Fruit fly (Drosophila melanogaster) whole organism, wandering third instar larva: Measurements from ENCODE around the gene Tasp1.

Source experiments
- Abd-B ChIP-seq: fragments of >200 bp; optimal IDR thresholded peaks from 2 replicates; lab custom pipeline; 2017; ENCODE audit warnings: missing biosample characterization, missing genetic modification characterization
- CG32264 ChIP-seq: fragments of 200-800 bp; sonication (Bioruptor generic); optimal IDR thresholded peaks from 2 replicates; lab custom pipeline; 2016; ENCODE audit warnings: missing biosample characterization, missing genetic modification characterization
- CG9705 ChIP-seq: fragments of 200-800 bp; sonication (Bioruptor generic); optimal IDR thresholded peaks from 2 replicates; lab custom pipeline; 2018; ENCODE audit warnings: missing biosample characterization, mild to moderate bottlenecking, missing genetic modification characterization
- CrebA ChIP-seq: fragments of 200-800 bp; sonication (Bioruptor generic); optimal IDR thresholded peaks from 2 replicates; lab custom pipeline; 2016; ENCODE audit warnings: missing biosample characterization, mild to moderate bottlenecking, missing genetic modification characterization, borderline replicate concordance
- Dfd ChIP-seq: fragments of >200 bp; optimal IDR thresholded peaks from 2 replicates; lab custom pipeline; 2017; ENCODE audit warnings: missing biosample characterization, missing genetic modification characterization
- Dif ChIP-seq: fragments of 200-275, 200-300 bp; sonication (Bioruptor generic); optimal IDR thresholded peaks from 2 replicates; lab custom pipeline; 2018; ENCODE audit warnings: missing biosample characterization, missing genetic modification characterization; ENCODE audit not compliant: partially characterized antibody
- GATAd ChIP-seq: sonication (Bioruptor generic); optimal IDR thresholded peaks from 2 replicates; lab custom pipeline; 2016; ENCODE audit warnings: missing biosample characterization, missing genetic modification characterization
- HLH106 ChIP-seq: fragments of 200-800 bp; optimal IDR thresholded peaks from 3 replicates; lab custom pipeline; 2019; ENCODE audit warnings: missing biosample characterization, mild to moderate bottlenecking, missing genetic modification characterization, moderate library complexity
- Hnf4 ChIP-seq: fragments of 200-800 bp; sonication (Bioruptor generic); optimal IDR thresholded peaks from 2 replicates; lab custom pipeline; 2016; ENCODE audit warnings: missing biosample characterization, mild to moderate bottlenecking, missing genetic modification characterization
- Hr78 ChIP-seq: fragments of >200 bp; optimal IDR thresholded peaks from 2 replicates; lab custom pipeline; 2017; ENCODE audit warnings: missing biosample characterization, missing genetic modification characterization
- Hr83 ChIP-seq: fragments of 200-300 bp; sonication (Bioruptor generic); optimal IDR thresholded peaks from 2 replicates; lab custom pipeline; 2016; ENCODE audit warnings: missing biosample characterization, mild to moderate bottlenecking, missing genetic modification characterization, moderate library complexity; ENCODE audit not compliant: poor library complexity, severe bottlenecking
- Jra ChIP-seq: sonication (Bioruptor generic); optimal IDR thresholded peaks from 2 replicates; lab custom pipeline; 2016; ENCODE audit warnings: missing biosample characterization, missing genetic modification characterization
- Mio ChIP-seq: sonication (Bioruptor generic); optimal IDR thresholded peaks from 2 replicates; lab custom pipeline; 2016; ENCODE audit warnings: missing biosample characterization, missing genetic modification characterization
- Myc ChIP-seq: fragments of >200 bp; optimal IDR thresholded peaks from 2 replicates; lab custom pipeline; 2017
- N ChIP-seq: fragments of >200 bp; optimal IDR thresholded peaks from 2 replicates; lab custom pipeline; 2018; ENCODE audit warnings: missing biosample characterization, missing external identifiers, missing genetic modification characterization
- OdsH ChIP-seq: fragments of 200-800 bp; sonication (Bioruptor generic); optimal IDR thresholded peaks from 2 replicates; lab custom pipeline; 2016; ENCODE audit warnings: missing biosample characterization, mild to moderate bottlenecking, missing genetic modification characterization
- Rel ChIP-seq, 2 experiments: fragments of 200-800 bp; sonication (Bioruptor generic) in 1 of 2; optimal IDR thresholded peaks; 2 replicates in 1 of 2; 3 replicates in 1 of 2; lab custom pipeline; 2016 to 2019; ENCODE audit warnings: mild to moderate bottlenecking in 2 of 2, missing biosample characterization in 2 of 2, missing genetic modification characterization in 2 of 2, moderate library complexity in 1 of 2
- Sp1 ChIP-seq: fragments of 200-800 bp; sonication (Bioruptor generic); optimal IDR thresholded peaks from 3 replicates; lab custom pipeline; 2019; ENCODE audit warnings: missing biosample characterization, mild to moderate bottlenecking, missing genetic modification characterization, moderate library complexity
- Vsx2 ChIP-seq: fragments of 200-300, 225-300 bp; sonication (Bioruptor generic); optimal IDR thresholded peaks from 2 replicates; lab custom pipeline; 2018; ENCODE audit warnings: missing biosample characterization, missing genetic modification characterization; ENCODE audit not compliant: partially characterized antibody
- br ChIP-seq: fragments of 200-800 bp; sonication (Bioruptor generic); optimal IDR thresholded peaks from 2 replicates; lab custom pipeline; 2016; ENCODE audit warnings: missing biosample characterization, missing genetic modification characterization
- brk ChIP-seq: fragments of 200-800 bp; sonication (Bioruptor generic); optimal IDR thresholded peaks from 2 replicates; lab custom pipeline; 2016; ENCODE audit warnings: missing biosample characterization, mild to moderate bottlenecking, missing genetic modification characterization
- dl ChIP-seq, 2 experiments: fragments of 175-275, 200-275 bp in 1 of 2; fragments of 200-275 bp in 1 of 2; sonication (Bioruptor generic); optimal IDR thresholded peaks; lab custom pipeline; 2018; ENCODE audit warnings: mild to moderate bottlenecking in 2 of 2, missing biosample characterization in 2 of 2, missing genetic modification characterization in 2 of 2, moderate library complexity in 2 of 2; ENCODE audit not compliant: partially characterized antibody in 2 of 2, insufficient read depth in 1 of 2
- dmrt93B ChIP-seq: fragments of 200-800 bp; sonication (Bioruptor generic); optimal IDR thresholded peaks from 2 replicates; lab custom pipeline; 2018; ENCODE audit warnings: missing biosample characterization, mild to moderate bottlenecking, missing genetic modification characterization
- dsf ChIP-seq: sonication (Bioruptor generic); optimal IDR thresholded peaks from 2 replicates; lab custom pipeline; 2016; ENCODE audit warnings: missing biosample characterization, missing genetic modification characterization, borderline replicate concordance
- ey ChIP-seq: fragments of 200-800 bp; sonication (Bioruptor generic); optimal IDR thresholded peaks from 2 replicates; lab custom pipeline; 2016; ENCODE audit warnings: missing biosample characterization, missing genetic modification characterization
- foxo ChIP-seq, 2 experiments: fragments of 200-800 bp; sonication (Bioruptor generic); optimal IDR thresholded peaks; 2 replicates in 1 of 2; 3 replicates in 1 of 2; lab custom pipeline; 2016 to 2017; ENCODE audit warnings: missing biosample characterization in 2 of 2, missing genetic modification characterization in 2 of 2
- fru ChIP-seq: fragments of 200-800 bp; sonication (Bioruptor generic); optimal IDR thresholded peaks from 3 replicates; lab custom pipeline; 2016; ENCODE audit warnings: missing biosample characterization, mild to moderate bottlenecking, missing genetic modification characterization
- h ChIP-seq: fragments of 200-800 bp; sonication (Bioruptor generic); optimal IDR thresholded peaks from 3 replicates; lab custom pipeline; 2016; ENCODE audit warnings: missing biosample characterization, mild to moderate bottlenecking, missing genetic modification characterization
- jim ChIP-seq: fragments of 175-275, 200-325 bp; sonication (Bioruptor generic); optimal IDR thresholded peaks from 2 replicates; lab custom pipeline; 2016; ENCODE audit warnings: missing biosample characterization, mild to moderate bottlenecking, missing genetic modification characterization
- lola ChIP-seq: fragments of >200 bp; optimal IDR thresholded peaks from 2 replicates; lab custom pipeline; 2017; ENCODE audit warnings: missing biosample characterization, missing genetic modification characterization
- pan ChIP-seq: fragments of >200 bp; optimal IDR thresholded peaks from 2 replicates; lab custom pipeline; 2017
- psq ChIP-seq: fragments of 200-800 bp; sonication (Bioruptor generic); optimal IDR thresholded peaks from 3 replicates; lab custom pipeline; 2017; ENCODE audit warnings: missing biosample characterization, mild to moderate bottlenecking, missing genetic modification characterization, moderate library complexity
- rgr ChIP-seq: fragments of 200-800 bp; sonication (Bioruptor generic); optimal IDR thresholded peaks from 3 replicates; lab custom pipeline; 2016; ENCODE audit warnings: missing biosample characterization, mild to moderate bottlenecking, missing genetic modification characterization
- sage ChIP-seq: fragments of 200-800 bp; sonication (Bioruptor generic); optimal IDR thresholded peaks from 2 replicates; lab custom pipeline; 2016; ENCODE audit warnings: missing biosample characterization, mild to moderate bottlenecking, missing genetic modification characterization
- sv ChIP-seq: fragments of 200-800 bp; sonication (Bioruptor generic); optimal IDR thresholded peaks from 3 replicates; lab custom pipeline; 2016; ENCODE audit warnings: missing biosample characterization, missing genetic modification characterization
- tai ChIP-seq: sonication (Bioruptor generic); optimal IDR thresholded peaks from 2 replicates; lab custom pipeline; 2016; ENCODE audit warnings: missing biosample characterization, missing genetic modification characterization
- usp ChIP-seq: fragments of >200 bp; optimal IDR thresholded peaks from 2 replicates; lab custom pipeline; 2017; ENCODE audit warnings: missing biosample characterization, missing genetic modification characterization
- woc ChIP-seq: sonication (Bioruptor generic); optimal IDR thresholded peaks from 2 replicates; lab custom pipeline; 2016; ENCODE audit warnings: missing biosample characterization, mild to moderate bottlenecking, missing genetic modification characterization

The Tasp1 gene

dm6 chr3L:16048722-16049459 is 38.4 kb downstream of the Tasp1 start:
- no peak for TF ChIP-seq dmrt93B
- no peak for TF ChIP-seq HLH106 (tag; lab: Kevin White, UChicago)
- TF ChIP-seq lola, result no peak
- peak; percentile 1 for TF ChIP-seq woc
- TF ChIP-seq rgr (GFP tag; lab: Kevin White, UChicago), result peak; percentile 15
- TF ChIP-seq Sp1 (GFP tag; lab: Kevin White, UChicago), result no peak
- peak in 1 of 2 experiments; percentile 14 for TF ChIP-seq dl (GFP tag; optimal IDR thresholded peaks at IDR 0.05; lab: Kevin White, UChicago; ENCODE audit: insufficient read depth in 1 of 2, partially characterized antibody in 2 of 2)
- TF ChIP-seq sage (GFP tag; lab: Kevin White, UChicago), result peak; percentile 3

DNA sequence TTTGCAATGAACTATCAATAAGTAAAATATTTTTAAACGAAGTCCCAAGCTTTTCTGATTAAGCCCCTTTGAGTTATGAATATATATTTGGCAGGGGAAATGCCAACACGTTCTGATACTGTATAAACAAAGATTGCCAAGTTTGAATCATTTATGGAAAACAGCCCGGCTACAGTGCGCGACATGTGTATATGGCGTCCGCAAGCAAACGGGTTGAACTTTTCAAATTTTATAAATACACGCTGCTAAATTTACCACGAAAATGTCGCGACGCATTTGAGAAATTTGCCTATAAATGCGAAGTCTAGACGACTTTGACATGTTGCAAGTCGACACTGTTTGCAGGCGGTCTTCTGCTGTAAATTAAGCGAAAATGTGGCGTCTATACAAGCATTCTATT is 39.2 kb downstream of the Tasp1 start:
- peak in 1 of 2 experiments; percentile 75 for TF ChIP-seq foxo (GFP tag; optimal IDR thresholded peaks at IDR 0.05; lab: Kevin White, UChicago)
- peak; percentile 42 for TF ChIP-seq OdsH (GFP tag; lab: Kevin White, UChicago)
- peak; percentile 74 for TF ChIP-seq br
- no peak for TF ChIP-seq Dif (GFP tag; lab: Kevin White, UChicago)
- peak; percentile 67 for TF ChIP-seq ey
- no peak for TF ChIP-seq dsf (GFP tag; lab: Kevin White, UChicago)
- peak; percentile 41 for TF ChIP-seq CG9705 (GFP tag; lab: Kevin White, UChicago)
- no peak for TF ChIP-seq Rel (GFP tag; optimal IDR thresholded peaks at IDR 0.05; lab: Kevin White, UChicago)
- peak; percentile 22 for TF ChIP-seq Rel (tag; optimal IDR thresholded peaks at IDR 0.05; lab: Kevin White, UChicago)
- TF ChIP-seq GATAd (GFP tag; lab: Kevin White, UChicago), result no peak
- peak; percentile 62 for TF ChIP-seq rgr (GFP tag; lab: Kevin White, UChicago)
- peak; percentile 75 for TF ChIP-seq h (GFP tag; lab: Kevin White, UChicago)
- TF ChIP-seq CrebA (GFP tag; lab: Kevin White, UChicago), result no peak
- TF ChIP-seq N (GFP tag; lab: Kevin White, UChicago), result no peak
- no peak for TF ChIP-seq Jra (GFP tag; lab: Kevin White, UChicago)
- TF ChIP-seq lola, result no peak
- TF ChIP-seq Dfd (GFP tag; lab: Kevin White, UChicago), result no peak
- TF ChIP-seq pan, result no peak
- peak; percentile 44 for TF ChIP-seq CG32264
- no peak for TF ChIP-seq Hr78 (GFP tag; lab: Kevin White, UChicago)
- TF ChIP-seq Mio (GFP tag; lab: Kevin White, UChicago), result no peak
- TF ChIP-seq HLH106 (tag; lab: Kevin White, UChicago), result peak; percentile 67
- TF ChIP-seq usp (GFP tag; lab: Kevin White, UChicago), result no peak
- no peak for TF ChIP-seq Abd-B (GFP tag; lab: Kevin White, UChicago)
- peak; percentile 54 for TF ChIP-seq Hnf4 (GFP tag; lab: Kevin White, UChicago)
- no peak for TF ChIP-seq tai
- peak; percentile 60 for TF ChIP-seq Sp1 (GFP tag; lab: Kevin White, UChicago)
- TF ChIP-seq dmrt93B, result peak; percentile 13
- peak; percentile 60 for TF ChIP-seq psq (GFP tag; lab: Kevin White, UChicago)
- TF ChIP-seq jim (GFP tag; lab: Kevin White, UChicago), result no peak
- no peak for TF ChIP-seq sage (GFP tag; lab: Kevin White, UChicago)
- no peak for TF ChIP-seq dl (GFP tag; optimal IDR thresholded peaks at IDR 0.05; lab: Kevin White, UChicago; ENCODE audit: insufficient read depth in 1 of 2, partially characterized antibody in 2 of 2)
- no peak for TF ChIP-seq sv (GFP tag; lab: Kevin White, UChicago)
- peak; percentile 16 for TF ChIP-seq woc
- TF ChIP-seq Myc (lab: Kevin White, UChicago), result no peak
- no peak for TF ChIP-seq brk (GFP tag; lab: Kevin White, UChicago)
- no peak for TF ChIP-seq Hr83 (GFP tag; lab: Kevin White, UChicago)
- TF ChIP-seq Vsx2 (GFP tag; lab: Kevin White, UChicago), result no peak
- TF ChIP-seq fru (GFP tag; lab: Kevin White, UChicago), result peak; percentile 61
